Worm (Caenorhabditis elegans) whole organism, young adult: ENCODE data around the gene Y70C5A.3.

Source experiments
- B0261.1 ChIP-seq: sonication (generic microtip); optimal IDR thresholded peaks from 2 replicates; lab custom pipeline; 2016; ENCODE audit warnings: mild to moderate bottlenecking, missing genetic modification characterization, moderate library complexity, missing compliant biosample characterization
- C06A6.2 ChIP-seq: fragments of 200-800 bp; sonication (Bioruptor generic); conservative IDR thresholded peaks from 2 replicates; pipeline ENCODE4 v1.3.6; 2022; ENCODE audit warnings: missing genetic modification characterization, missing compliant biosample characterization
- C17E4.6 ChIP-seq: fragments of 200-800 bp; sonication (Bioruptor generic); IDR thresholded peaks from 2 replicates; pipeline ENCODE4 v1.3.6; 2022; ENCODE audit warnings: missing genetic modification reagents, missing genetic modification characterization, missing compliant biosample characterization
- D2030.7 ChIP-seq: fragments of 200-800 bp; sonication (Bioruptor generic); IDR thresholded peaks from 2 replicates; pipeline ENCODE4 v1.3.6; 2022; ENCODE audit warnings: missing genetic modification reagents, missing genetic modification characterization, missing compliant biosample characterization
- K12H6.12 ChIP-seq: fragments of 200-800 bp; sonication (Bioruptor generic); optimal IDR thresholded peaks from 2 replicates; lab custom pipeline; 2018; ENCODE audit warnings: mild to moderate bottlenecking, missing genetic modification characterization, missing compliant biosample characterization
- T07F8.4 ChIP-seq: sonication (generic microtip); optimal IDR thresholded peaks from 2 replicates; lab custom pipeline; 2016; ENCODE audit warnings: mild to moderate bottlenecking, missing genetic modification characterization, moderate library complexity, missing compliant biosample characterization
- Y56A3A.18 ChIP-seq: fragments of 200-800 bp; sonication (Bioruptor generic); IDR thresholded peaks from 2 replicates; pipeline ENCODE4 v1.3.6; 2022; ENCODE audit warnings: missing genetic modification reagents, missing genetic modification characterization, missing compliant biosample characterization
- ama-1 ChIP-seq, 3 experiments: fragments of 150-350 bp in 1 of 3; sonication (generic microtip) in 2 of 3; optimal IDR thresholded peaks; 2 replicates each; lab custom pipeline; 2014 to 2018; ENCODE audit warnings: missing biosample characterization in 2 of 3, missing genetic modification characterization in 2 of 3, missing genetic modification reagents in 2 of 3
- aptf-3 ChIP-seq: fragments of 200-800 bp; sonication (Bioruptor generic); IDR thresholded peaks from 2 replicates; pipeline ENCODE4 v1.3.6; 2022; ENCODE audit warnings: missing genetic modification characterization, missing compliant biosample characterization
- attf-3 ChIP-seq: fragments of 200-800 bp; sonication (Bioruptor generic); conservative IDR thresholded peaks from 2 replicates; pipeline ENCODE4 v1.3.6; 2022; ENCODE audit warnings: missing genetic modification reagents, missing genetic modification characterization, missing compliant biosample characterization
- attf-6 ChIP-seq: fragments of 200-800 bp; sonication (Bioruptor generic); IDR thresholded peaks from 2 replicates; pipeline ENCODE4 v1.3.6; 2022; ENCODE audit warnings: missing genetic modification reagents, missing genetic modification characterization, missing compliant biosample characterization
- ceh-27 ChIP-seq: fragments of 200-800 bp; sonication (Bioruptor generic); optimal IDR thresholded peaks from 2 replicates; lab custom pipeline; 2018; ENCODE audit warnings: mild to moderate bottlenecking, missing genetic modification characterization, moderate library complexity, missing compliant biosample characterization
- ceh-40 ChIP-seq: fragments of 200-800 bp; sonication (Bioruptor generic); IDR thresholded peaks from 2 replicates; pipeline ENCODE4 v1.3.6; 2022; ENCODE audit warnings: missing genetic modification characterization, missing compliant biosample characterization
- ceh-91 ChIP-seq: fragments of 200-800 bp; sonication (Bioruptor generic); IDR thresholded peaks from 2 replicates; pipeline ENCODE4 v1.3.6; 2022; ENCODE audit warnings: missing genetic modification reagents, missing genetic modification characterization, missing compliant biosample characterization
- die-1 ChIP-seq: sonication (generic microtip); optimal IDR thresholded peaks from 2 replicates; lab custom pipeline; 2016; ENCODE audit warnings: missing genotype, mild to moderate bottlenecking, missing genetic modification characterization, missing compliant biosample characterization
- efl-1 ChIP-seq: fragments of 150-350 bp; optimal IDR thresholded peaks from 2 replicates; lab custom pipeline; 2014; ENCODE audit warnings: missing biosample characterization, missing genetic modification reagents, missing genetic modification characterization
- egrh-3 ChIP-seq: fragments of 200-800 bp; sonication (Bioruptor generic); IDR thresholded peaks from 2 replicates; pipeline ENCODE4 v1.3.6; 2022; ENCODE audit warnings: missing genetic modification reagents, missing genetic modification characterization, missing compliant biosample characterization
- ekl-4 ChIP-seq: fragments of 200-800 bp; sonication (Bioruptor generic); IDR thresholded peaks from 2 replicates; pipeline ENCODE4 v1.3.6; 2022; ENCODE audit warnings: missing genetic modification reagents, missing genetic modification characterization, missing compliant biosample characterization
- fkh-3 ChIP-seq: sonication (generic microtip); optimal IDR thresholded peaks from 2 replicates; lab custom pipeline; 2016; ENCODE audit warnings: mild to moderate bottlenecking, missing genetic modification characterization, missing compliant biosample characterization
- him-1 ChIP-seq: sonication (generic microtip); optimal IDR thresholded peaks from 2 replicates; lab custom pipeline; 2016; ENCODE audit warnings: missing genotype, missing genetic modification reagents, missing genetic modification characterization, missing compliant biosample characterization
- hmg-1.2 ChIP-seq: fragments of 200-800 bp; sonication (Bioruptor generic); IDR thresholded peaks from 2 replicates; pipeline ENCODE4 v1.3.6; 2022; ENCODE audit warnings: missing genetic modification reagents, missing genetic modification characterization, missing compliant biosample characterization
- lag-1 ChIP-seq: fragments of 200-800 bp; sonication (Bioruptor generic); IDR thresholded peaks from 2 replicates; pipeline ENCODE4 v1.3.6; 2022; ENCODE audit warnings: missing genetic modification reagents, missing genetic modification characterization, missing compliant biosample characterization
- let-607 ChIP-seq, 2 experiments: fragments of 200-800 bp in 1 of 2; sonication (Bioruptor generic) in 1 of 2; sonication (generic microtip) in 1 of 2; optimal IDR thresholded peaks; 2 replicates each; lab custom pipeline; 2016 to 2018; ENCODE audit warnings: mild to moderate bottlenecking in 2 of 2, missing compliant biosample characterization in 2 of 2, missing genetic modification characterization in 2 of 2, moderate library complexity in 2 of 2, missing genotype in 1 of 2
- lin-26 ChIP-seq: fragments of 200-800 bp; sonication (Bioruptor generic); IDR thresholded peaks from 2 replicates; pipeline ENCODE4 v1.3.6; 2022; ENCODE audit warnings: missing genetic modification reagents, missing genetic modification characterization, missing compliant biosample characterization
- lin-54 ChIP-seq: fragments of 200-800 bp; sonication (Bioruptor generic); optimal IDR thresholded peaks from 2 replicates; lab custom pipeline; 2018; ENCODE audit warnings: mild to moderate bottlenecking, missing genetic modification characterization, missing compliant biosample characterization
- madf-8 ChIP-seq: fragments of 200-800 bp; sonication (Bioruptor generic); conservative IDR thresholded peaks from 2 replicates; pipeline ENCODE4 v1.3.6; 2022; ENCODE audit warnings: missing genetic modification reagents, missing genetic modification characterization, missing compliant biosample characterization
- mcd-1 ChIP-seq: fragments of 200-800 bp; sonication (Bioruptor generic); IDR thresholded peaks from 2 replicates; pipeline ENCODE4 v1.3.6; 2022; ENCODE audit warnings: missing genetic modification reagents, missing genetic modification characterization, missing compliant biosample characterization
- mel-28 ChIP-seq: sonication (generic microtip); optimal IDR thresholded peaks from 2 replicates; lab custom pipeline; 2016; ENCODE audit warnings: borderline replicate concordance, mild to moderate bottlenecking, missing genetic modification characterization, missing compliant biosample characterization
- mes-4 ChIP-seq: sonication (generic microtip); optimal IDR thresholded peaks from 2 replicates; lab custom pipeline; 2016; ENCODE audit warnings: missing genotype, missing genetic modification characterization, missing compliant biosample characterization
- nfyb-1 ChIP-seq: fragments of 200-800 bp; sonication (Bioruptor generic); IDR thresholded peaks from 2 replicates; pipeline ENCODE4 v1.3.6; 2022; ENCODE audit warnings: missing genetic modification reagents, missing genetic modification characterization, missing compliant biosample characterization
- nhr-90 ChIP-seq: sonication (generic microtip); optimal IDR thresholded peaks from 2 replicates; lab custom pipeline; 2016; ENCODE audit warnings: missing genotype, mild to moderate bottlenecking, missing genetic modification characterization, missing compliant biosample characterization
- rpc-1 ChIP-seq, 2 experiments: fragments of 150-350 bp in 1 of 2; sonication (generic microtip) in 1 of 2; optimal IDR thresholded peaks; 2 replicates each; lab custom pipeline; 2014 to 2018; ENCODE audit warnings: missing biosample characterization in 1 of 2, missing genetic modification characterization in 1 of 2, missing genetic modification reagents in 1 of 2, missing genotype in 1 of 2
- sdz-38 ChIP-seq: sonication (generic microtip); optimal IDR thresholded peaks from 2 replicates; lab custom pipeline; 2016; ENCODE audit warnings: missing genotype, missing genetic modification characterization, missing compliant biosample characterization
- snpc-1.1 ChIP-seq: sonication (generic microtip); optimal IDR thresholded peaks from 2 replicates; lab custom pipeline; 2017; ENCODE audit warnings: missing genetic modification characterization, mild to moderate bottlenecking, missing compliant biosample characterization, antibody characterized with exemption, moderate library complexity, missing genotype, missing genetic modification reagents; ENCODE audit not compliant: insufficient read depth
- snpc-4 ChIP-seq, 5 experiments: fragments of 150-350 bp in 1 of 5; sonication (generic microtip) in 4 of 5; optimal IDR thresholded peaks; 2 replicates each; lab custom pipeline; 2014 to 2018; ENCODE audit warnings: missing genetic modification characterization in 5 of 5, missing biosample characterization in 3 of 5, antibody characterized with exemption in 2 of 5, mild to moderate bottlenecking in 2 of 5, missing compliant biosample characterization in 2 of 5, missing genotype in 2 of 5, moderate library complexity in 2 of 5, missing genetic modification reagents in 1 of 5
- somi-1 ChIP-seq: fragments of 200-800 bp; sonication (Bioruptor generic); optimal IDR thresholded peaks from 2 replicates; lab custom pipeline; 2018; ENCODE audit warnings: mild to moderate bottlenecking, missing genetic modification characterization, missing compliant biosample characterization
- tbp1 ChIP-seq: fragments of 200-800 bp; sonication (Bioruptor generic); optimal IDR thresholded peaks from 2 replicates; lab custom pipeline; 2018; ENCODE audit warnings: mild to moderate bottlenecking, missing genetic modification characterization, missing compliant biosample characterization
- tlf-1 ChIP-seq: fragments of 200-800 bp; sonication (Bioruptor generic); optimal IDR thresholded peaks from 2 replicates; lab custom pipeline; 2018; ENCODE audit warnings: mild to moderate bottlenecking, missing genetic modification characterization, missing compliant biosample characterization
- unc-130 ChIP-seq: sonication (generic microtip); optimal IDR thresholded peaks from 2 replicates; lab custom pipeline; 2016; ENCODE audit warnings: missing genetic modification reagents, missing genetic modification characterization, missing compliant biosample characterization
- unc-62 ChIP-seq: fragments of 150-350 bp; optimal IDR thresholded peaks from 2 replicates; lab custom pipeline; 2014; ENCODE audit warnings: missing biosample characterization, missing genetic modification reagents, missing genetic modification characterization
- ztf-18 ChIP-seq: sonication (generic microtip); optimal IDR thresholded peaks from 2 replicates; lab custom pipeline; 2016; ENCODE audit warnings: missing genotype, mild to moderate bottlenecking, missing genetic modification characterization, missing compliant biosample characterization
- ztf-25 ChIP-seq: fragments of 200-800 bp; sonication (Bioruptor generic); IDR thresholded peaks from 2 replicates; pipeline ENCODE4 v1.3.6; 2022; ENCODE audit warnings: missing genetic modification reagents, missing genetic modification characterization, missing compliant biosample characterization

The Y70C5A.3 gene

ce11 chrV:16645201-16645940 lies 24.6 kb upstream of the Y70C5A.3 start, which contains the start of gene W06G6.17:
TSS of gene W06G6.17 (minus strand) at chrV:16645251.
- TF ChIP-seq snpc-1.1 (peak; percentile 56), lin-26 (GFP tag; lab: Robert Waterston, UW) (peak; percentile 62; the same call in 1 of the 2 replicates), snpc-4 (GFP tag; optimal IDR thresholded peaks at IDR 0.05; lab: Kevin White, UChicago) (peak; percentile 15), snpc-4 (tag; optimal IDR thresholded peaks at IDR 0.05; lab: Kevin White, UChicago) (peak in 3 of 4 experiments; percentile 42 to 86 (median 79)), B0261.1 (peak; percentile 64), hmg-1.2 (GFP tag; lab: Robert Waterston, UW) (peak; percentile 33; the same call in 1 of the 2 replicates), ekl-4 (GFP tag; lab: Robert Waterston, UW) (no peak), nfyb-1 (GFP tag; lab: Robert Waterston, UW) (peak; percentile 69; the same call in 1 of the 2 replicates), somi-1 (no peak), attf-6 (GFP tag; lab: Robert Waterston, UW) (peak; percentile 72; the same call in 1 of the 2 replicates), mes-4 (tag; lab: Kevin White, UChicago) (no peak), ztf-18 (tag; lab: Kevin White, UChicago) (peak; percentile 20), him-1 (tag; lab: Kevin White, UChicago) (peak; percentile 56), ztf-25 (0 out of 2 replicates have a peak, but pooled peaks have one; percentile 20), efl-1 (GFP tag; lab: Kevin White, UChicago) (no peak), ama-1 (optimal IDR thresholded peaks at IDR 0.05; lab: Kevin White, UChicago) (no peak), ama-1 (GFP tag; optimal IDR thresholded peaks at IDR 0.05; lab: Kevin White, UChicago) (no peak), nhr-90 (tag; lab: Kevin White, UChicago) (peak; percentile 48), die-1 (peak; percentile 56), tbp1 (peak; percentile 86), rpc-1 (optimal IDR thresholded peaks at IDR 0.05; lab: Kevin White, UChicago) (peak; percentile 63), rpc-1 (tag; optimal IDR thresholded peaks at IDR 0.05; lab: Kevin White, UChicago) (peak; percentile 78), unc-130 (GFP tag; lab: Kevin White, UChicago) (no peak)

DNA sequence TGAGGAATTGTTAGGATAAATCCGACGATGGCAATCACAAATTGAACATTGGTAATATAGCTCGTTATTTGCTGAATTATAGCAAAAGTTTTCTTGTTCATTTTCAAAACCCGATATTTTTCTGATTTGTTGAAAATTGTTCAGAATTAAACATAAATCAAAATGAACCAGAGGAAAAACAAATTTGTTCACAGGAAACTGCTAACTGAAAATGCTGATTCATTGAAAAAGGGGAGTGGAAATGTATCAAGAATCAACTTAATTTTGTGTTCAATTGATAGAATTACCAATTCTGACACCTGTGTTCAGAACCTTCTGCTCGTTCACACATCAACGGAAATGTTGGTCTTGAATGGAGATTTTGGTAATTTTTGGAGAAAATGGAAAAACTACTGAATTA lies 22.8 kb upstream of the Y70C5A.3 start, which contains the start of gene srw-77:
Gene srw-77 (minus strand): TSS at position 101 of the 400 bp plus-strand sequence.
- no peak for TF ChIP-seq ceh-27 (GFP tag; lab: Kevin White, UChicago)
- TF ChIP-seq lag-1 (GFP tag; lab: Robert Waterston, UW): no peak
- no peak for TF ChIP-seq ztf-25
- no peak for TF ChIP-seq ceh-91 (GFP tag; lab: Robert Waterston, UW)
- TF ChIP-seq, all 124 proteins: peak for 0

DNA sequence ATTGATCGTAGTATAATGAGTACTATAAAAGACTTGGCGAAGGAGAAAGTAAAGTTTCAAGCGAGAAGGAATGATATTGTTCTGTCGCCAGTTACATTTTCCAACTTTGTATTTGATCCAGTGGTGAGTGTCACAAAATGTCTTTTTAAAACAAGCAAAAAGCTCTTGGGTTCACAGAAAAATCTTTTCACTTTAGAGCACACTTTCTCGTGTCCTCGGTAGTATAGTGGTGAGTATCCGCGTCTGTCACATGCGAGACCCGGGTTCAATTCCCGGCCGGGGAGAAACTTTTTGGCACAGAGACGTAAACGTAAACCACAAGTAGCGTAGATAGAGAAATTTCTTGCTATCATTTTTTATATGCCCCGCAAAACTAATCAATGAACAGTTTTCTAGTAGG lies 19.6 kb upstream of the Y70C5A.3 start:
- TF ChIP-seq aptf-3 (GFP tag; lab: Robert Waterston, UW) (no peak), C17E4.6 (no peak), T07F8.4 (tag; lab: Kevin White, UChicago) (no peak), unc-62 (GFP tag; lab: Kevin White, UChicago) (no peak), D2030.7 (GFP tag; lab: Robert Waterston, UW) (peak; percentile 37; the same call in 1 of the 2 replicates), Y56A3A.18 (GFP tag; lab: Robert Waterston, UW) (0 out of 2 replicates have a peak, but pooled peaks have one; percentile 53), mcd-1 (GFP tag; lab: Robert Waterston, UW) (0 out of 2 replicates have a peak, but pooled peaks have one; percentile 15), ztf-25 (no peak), tlf-1 (GFP tag; lab: Kevin White, UChicago) (no peak), attf-3 (no peak), sdz-38 (tag; lab: Kevin White, UChicago) (no peak), madf-8 (GFP tag; lab: Robert Waterston, UW) (no peak), let-607 (tag; optimal IDR thresholded peaks at IDR 0.05; lab: Kevin White, UChicago) (no peak), K12H6.12 (no peak), ceh-40 (no peak), C06A6.2 (GFP tag; lab: Robert Waterston, UW) (no peak), lin-54 (GFP tag; lab: Kevin White, UChicago) (peak; percentile 16), fkh-3 (tag; lab: Kevin White, UChicago) (no peak), attf-6 (GFP tag; lab: Robert Waterston, UW) (peak; percentile 83), nhr-90 (tag; lab: Kevin White, UChicago) (peak; percentile 64), egrh-3 (GFP tag; lab: Robert Waterston, UW) (no peak), ama-1 (optimal IDR thresholded peaks at IDR 0.05; lab: Kevin White, UChicago) (no peak), ama-1 (GFP tag; optimal IDR thresholded peaks at IDR 0.05; lab: Kevin White, UChicago) (no peak), mel-28 (tag; lab: Kevin White, UChicago) (no peak), mes-4 (tag; lab: Kevin White, UChicago) (no peak)
